Worm (Caenorhabditis elegans) whole organism, young adult: Measurements from ENCODE around the gene K04F1.9.

Experiments
- C17E4.6 ChIP-seq: fragments of 200-800 bp; sonication (Bioruptor generic); IDR thresholded peaks from 2 replicates; pipeline ENCODE4 v1.3.6; 2022; ENCODE audit warnings: missing genetic modification reagents, missing genetic modification characterization, missing compliant biosample characterization
- F37B4.10 ChIP-seq: fragments of 200-800 bp; sonication (Bioruptor generic); IDR thresholded peaks from 2 replicates; pipeline ENCODE4 v1.3.6; 2022; ENCODE audit warnings: missing genetic modification characterization, missing compliant biosample characterization
- K11D2.4 ChIP-seq: fragments of 200-800 bp; sonication (Bioruptor generic); IDR thresholded peaks from 2 replicates; pipeline ENCODE4 v1.3.6; 2022; ENCODE audit warnings: missing genetic modification reagents, missing genetic modification characterization, missing compliant biosample characterization
- Y95B8A.8 ChIP-seq: fragments of 200-800 bp; sonication (Bioruptor generic); IDR thresholded peaks from 2 replicates; pipeline ENCODE4 v1.3.6; 2022; ENCODE audit warnings: missing genetic modification reagents, missing genetic modification characterization, missing compliant biosample characterization
- aptf-3 ChIP-seq: fragments of 200-800 bp; sonication (Bioruptor generic); IDR thresholded peaks from 2 replicates; pipeline ENCODE4 v1.3.6; 2022; ENCODE audit warnings: missing genetic modification characterization, missing compliant biosample characterization
- bed-1 ChIP-seq: fragments of 200-800 bp; sonication (Bioruptor generic); IDR thresholded peaks from 2 replicates; pipeline ENCODE4 v1.3.6; 2022; ENCODE audit warnings: missing genetic modification reagents, missing genetic modification characterization, missing compliant biosample characterization
- cebp-2 ChIP-seq: fragments of 200-800 bp; sonication (Bioruptor generic); IDR thresholded peaks from 2 replicates; pipeline ENCODE4 v1.3.6; 2022; ENCODE audit warnings: missing genetic modification characterization, missing compliant biosample characterization
- ceh-58 ChIP-seq: fragments of 200-800 bp; sonication (Bioruptor generic); IDR thresholded peaks from 2 replicates; pipeline ENCODE4 v1.3.6; 2022; ENCODE audit warnings: missing genetic modification characterization, missing compliant biosample characterization
- ceh-91 ChIP-seq: fragments of 200-800 bp; sonication (Bioruptor generic); IDR thresholded peaks from 2 replicates; pipeline ENCODE4 v1.3.6; 2022; ENCODE audit warnings: missing genetic modification reagents, missing genetic modification characterization, missing compliant biosample characterization
- lag-1 ChIP-seq: fragments of 200-800 bp; sonication (Bioruptor generic); IDR thresholded peaks from 2 replicates; pipeline ENCODE4 v1.3.6; 2022; ENCODE audit warnings: missing genetic modification reagents, missing genetic modification characterization, missing compliant biosample characterization
- nfya-2 ChIP-seq: fragments of 200-800 bp; sonication (Bioruptor generic); IDR thresholded peaks from 2 replicates; pipeline ENCODE4 v1.3.6; 2022; ENCODE audit warnings: missing genetic modification reagents, missing genetic modification characterization, missing compliant biosample characterization
- sea-2 ChIP-seq: fragments of 200-800 bp; sonication (Bioruptor generic); IDR thresholded peaks from 2 replicates; pipeline ENCODE4 v1.3.6; 2022; ENCODE audit warnings: missing genetic modification characterization, missing compliant biosample characterization
- ztf-25 ChIP-seq: fragments of 200-800 bp; sonication (Bioruptor generic); IDR thresholded peaks from 2 replicates; pipeline ENCODE4 v1.3.6; 2022; ENCODE audit warnings: missing genetic modification reagents, missing genetic modification characterization, missing compliant biosample characterization
- ztf-6 ChIP-seq: fragments of 200-800 bp; sonication (Bioruptor generic); IDR thresholded peaks from 2 replicates; pipeline ENCODE4 v1.3.6; 2022; ENCODE audit warnings: missing genetic modification reagents, missing genetic modification characterization, missing compliant biosample characterization

K04F1.9 gene

DNA sequence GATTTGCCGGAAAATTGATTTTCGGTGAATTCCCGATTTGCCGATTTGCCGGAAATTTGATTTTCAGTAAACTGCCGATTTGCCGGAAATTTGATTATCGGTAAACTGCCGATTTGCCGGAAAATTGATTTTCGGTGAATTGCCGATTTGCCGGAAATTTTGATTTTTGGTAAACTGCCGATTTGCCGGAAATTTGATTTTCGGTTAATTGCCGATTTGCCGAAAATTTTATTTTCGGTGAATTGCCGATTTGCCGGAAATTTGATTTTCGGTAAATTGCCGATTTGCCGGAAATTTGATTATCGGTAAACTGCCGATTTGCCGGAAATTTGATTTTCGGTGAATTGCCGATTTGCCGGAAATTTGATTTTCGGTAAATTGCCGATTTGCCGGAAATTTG lies 47.5 kb downstream of the K04F1.9 start:
- peak; percentile 34; the same call in 1 of the 2 replicates for TF ChIP-seq C17E4.6 (GFP tag; lab: Robert Waterston, UW)

ce11 chrV:1713761-1714160 lies 48.7 kb downstream of the K04F1.9 start:
- TF ChIP-seq nfya-2 (GFP tag; lab: Robert Waterston, UW) (0 out of 2 replicates have a peak, but pooled peaks have one; percentile 72), ztf-25 (GFP tag; lab: Robert Waterston, UW) (0 out of 2 replicates have a peak, but pooled peaks have one; percentile 31), Y95B8A.8 (GFP tag; lab: Robert Waterston, UW) (peak; percentile 75), aptf-3 (0 out of 2 replicates have a peak, but pooled peaks have one; percentile 21), ztf-6 (peak; percentile 8; the same call in 1 of the 2 replicates), bed-1 (0 out of 2 replicates have a peak, but pooled peaks have one; percentile 73), ceh-91 (GFP tag; lab: Robert Waterston, UW) (peak; percentile 28; the same call in 1 of the 2 replicates), K11D2.4 (peak; percentile 64), ceh-58 (GFP tag; lab: Robert Waterston, UW) (peak; percentile 77; the same call in 1 of the 2 replicates), sea-2 (GFP tag; lab: Robert Waterston, UW) (peak; percentile 77; the same call in 1 of the 2 replicates), F37B4.10 (GFP tag; lab: Robert Waterston, UW) (0 out of 2 replicates have a peak, but pooled peaks have one; percentile 92), lag-1 (GFP tag; lab: Robert Waterston, UW) (peak; percentile 63; the same call in 1 of the 2 replicates), cebp-2 (GFP tag; lab: Robert Waterston, UW) (peak; percentile 37; the same call in 1 of the 2 replicates)
